Fruit fly (Drosophila melanogaster): ENCODE results near the gene CG13484.

CG13484 gene

dm6 chr3L:14034476-14034875, 18.4 kb downstream of the CG13484 start, which contains the start of gene CG6661:
Gene CG6661, plus strand, starts transcription at chr3L:14034776.
- TF ChIP-seq dmrt93B (GFP tag; optimal IDR thresholded peaks at IDR 0.05) (no peak), Dfd (GFP tag; optimal IDR thresholded peaks at IDR 0.05) (no peak), sv (GFP tag; optimal IDR thresholded peaks at IDR 0.05) (no peak), HLH106 (tag; optimal IDR thresholded peaks at IDR 0.05) (no peak), h (GFP tag; optimal IDR thresholded peaks at IDR 0.05) (no peak), pan (optimal IDR thresholded peaks at IDR 0.05) (no peak), foxo (GFP tag; optimal IDR thresholded peaks at IDR 0.05) (no peak), lola (GFP tag; optimal IDR thresholded peaks at IDR 0.05) (no peak), Hr83 (GFP tag; optimal IDR thresholded peaks at IDR 0.05; ENCODE audit: poor library complexity, severe bottlenecking) (no peak), brk (GFP tag; optimal IDR thresholded peaks at IDR 0.05) (no peak)

- TF ChIP-seq Hnf4 (GFP tag; optimal IDR thresholded peaks at IDR 0.05) (peak; percentile 41), Vsx2 (GFP tag; optimal IDR thresholded peaks at IDR 0.05; ENCODE audit: partially characterized antibody) (no peak), pan (optimal IDR thresholded peaks at IDR 0.05) (no peak), N (GFP tag; optimal IDR thresholded peaks at IDR 0.05) (peak; percentile 51), Hr83 (GFP tag; optimal IDR thresholded peaks at IDR 0.05; ENCODE audit: poor library complexity, severe bottlenecking) (peak; percentile 85), Rel (GFP tag; optimal IDR thresholded peaks at IDR 0.05) (peak; percentile 26), Rel (tag; optimal IDR thresholded peaks at IDR 0.05) (peak; percentile 60), Sp1 (GFP tag; optimal IDR thresholded peaks at IDR 0.05) (peak; percentile 49), foxo (GFP tag; optimal IDR thresholded peaks at IDR 0.05) (peak in 1 of 2 experiments; percentile 31), br (GFP tag; optimal IDR thresholded peaks at IDR 0.05) (peak; percentile 58), GATAd (GFP tag; optimal IDR thresholded peaks at IDR 0.05) (no peak), fru (GFP tag; optimal IDR thresholded peaks at IDR 0.05) (peak; percentile 63), CG9705 (GFP tag; optimal IDR thresholded peaks at IDR 0.05) (peak; percentile 68), Dif (GFP tag; optimal IDR thresholded peaks at IDR 0.05; ENCODE audit: partially characterized antibody) (no peak), Myc (optimal IDR thresholded peaks at IDR 0.05) (peak; percentile 28), sage (GFP tag; optimal IDR thresholded peaks at IDR 0.05) (peak; percentile 43), Mio (GFP tag; optimal IDR thresholded peaks at IDR 0.05) (no peak), ey (GFP tag; optimal IDR thresholded peaks at IDR 0.05) (no peak), usp (GFP tag; optimal IDR thresholded peaks at IDR 0.05) (no peak), h (GFP tag; optimal IDR thresholded peaks at IDR 0.05) (peak; percentile 74), brk (GFP tag; optimal IDR thresholded peaks at IDR 0.05) (peak; percentile 38), Abd-B (GFP tag; optimal IDR thresholded peaks at IDR 0.05) (no peak), woc (GFP tag; optimal IDR thresholded peaks at IDR 0.05) (peak; percentile 38), lola (GFP tag; optimal IDR thresholded peaks at IDR 0.05) (no peak), Jra (GFP tag; optimal IDR thresholded peaks at IDR 0.05) (peak; percentile 37), CrebA (GFP tag; optimal IDR thresholded peaks at IDR 0.05; ENCODE audit: borderline replicate concordance) (no peak), dsf (GFP tag; optimal IDR thresholded peaks at IDR 0.05; ENCODE audit: borderline replicate concordance) (peak; percentile 4), sv (GFP tag; optimal IDR thresholded peaks at IDR 0.05) (no peak), psq (GFP tag; optimal IDR thresholded peaks at IDR 0.05) (peak; percentile 69), Dfd (GFP tag; optimal IDR thresholded peaks at IDR 0.05) (no peak), OdsH (GFP tag; optimal IDR thresholded peaks at IDR 0.05) (peak; percentile 43), dmrt93B (GFP tag; optimal IDR thresholded peaks at IDR 0.05) (no peak), CG32264 (GFP tag; optimal IDR thresholded peaks at IDR 0.05) (no peak), tai (GFP tag; optimal IDR thresholded peaks at IDR 0.05) (no peak), HLH106 (tag; optimal IDR thresholded peaks at IDR 0.05) (peak; percentile 62), Hr78 (GFP tag; optimal IDR thresholded peaks at IDR 0.05) (no peak), dl (GFP tag; optimal IDR thresholded peaks at IDR 0.05; ENCODE audit: insufficient read depth in 1 of 2, partially characterized antibody in 2 of 2) (no peak), jim (GFP tag; optimal IDR thresholded peaks at IDR 0.05) (no peak), rgr (GFP tag; optimal IDR thresholded peaks at IDR 0.05) (peak; percentile 53)
Observed at dm6 chr3L:14031171-14032126, 21.4 kb downstream of the CG13484 start, which contains the start of the genes CG6650 and endos. Gene CG6650, plus strand, starts transcription at chr3L:14031450. Gene endos, minus strand, starts transcription at chr3L:14031706.

Measured in whole organism, wandering third instar larva.